Worm (Caenorhabditis elegans) whole organism, late embryonic: ENCODE results near the gene swip-10.

Source experiments
- C08G9.2 ChIP-seq: sonication (generic microtip); optimal IDR thresholded peaks from 2 replicates; lab custom pipeline; 2016; ENCODE audit warnings: mild to moderate bottlenecking, missing genetic modification characterization, moderate library complexity, missing compliant biosample characterization
- C38D4.7 ChIP-seq: fragments of 200-800 bp; sonication (Bioruptor generic); optimal IDR thresholded peaks from 2 replicates; lab custom pipeline; 2018; ENCODE audit warnings: mild to moderate bottlenecking, missing genetic modification characterization, moderate library complexity, missing compliant biosample characterization
- K02D7.2 ChIP-seq: sonication (generic microtip); optimal IDR thresholded peaks from 2 replicates; lab custom pipeline; 2017; ENCODE audit warnings: mild to moderate bottlenecking, missing genetic modification characterization, missing compliant biosample characterization
- T23F11.4 ChIP-seq: fragments of 200-800 bp; sonication (Bioruptor generic); optimal IDR thresholded peaks from 2 replicates; lab custom pipeline; 2018; ENCODE audit warnings: mild to moderate bottlenecking, missing genetic modification characterization, missing compliant biosample characterization
- Y22D7AL.16 ChIP-seq: sonication (generic microtip); optimal IDR thresholded peaks from 2 replicates; lab custom pipeline; 2016; ENCODE audit warnings: missing genetic modification characterization, missing compliant biosample characterization
- ceh-18 ChIP-seq: sonication (generic microtip); optimal IDR thresholded peaks from 2 replicates; lab custom pipeline; 2016; ENCODE audit warnings: missing genetic modification characterization, missing compliant biosample characterization
- ceh-19 ChIP-seq: fragments of 200-800 bp; sonication (Bioruptor generic); optimal IDR thresholded peaks from 2 replicates; lab custom pipeline; 2018; ENCODE audit warnings: mild to moderate bottlenecking, missing genetic modification characterization, missing compliant biosample characterization
- ceh-2 ChIP-seq: sonication (generic microtip); optimal IDR thresholded peaks from 2 replicates; lab custom pipeline; 2016; ENCODE audit warnings: missing genotype, missing genetic modification characterization, missing compliant biosample characterization
- ceh-30 ChIP-seq: fragments of 150-350 bp; optimal IDR thresholded peaks from 2 replicates; lab custom pipeline; 2014; ENCODE audit warnings: missing biosample characterization, missing genetic modification characterization
- ceh-31 ChIP-seq: sonication (generic microtip); optimal IDR thresholded peaks from 2 replicates; lab custom pipeline; 2016; ENCODE audit warnings: missing genetic modification characterization, missing compliant biosample characterization
- ceh-34 ChIP-seq: sonication (generic microtip); optimal IDR thresholded peaks from 2 replicates; lab custom pipeline; 2016; ENCODE audit warnings: mild to moderate bottlenecking, missing genetic modification characterization, missing compliant biosample characterization
- ceh-45 ChIP-seq: fragments of 200-800 bp; sonication (Bioruptor generic); IDR thresholded peaks from 2 replicates; pipeline ENCODE4 v1.3.6; 2022; ENCODE audit warnings: missing genetic modification reagents, missing genetic modification characterization, missing compliant biosample characterization
- ceh-6 ChIP-seq: fragments of 200-800 bp; sonication (Bioruptor generic); optimal IDR thresholded peaks from 2 replicates; lab custom pipeline; 2018; ENCODE audit warnings: mild to moderate bottlenecking, missing genetic modification characterization, missing compliant biosample characterization
- ceh-9 ChIP-seq: sonication (generic microtip); optimal IDR thresholded peaks from 2 replicates; lab custom pipeline; 2016; ENCODE audit warnings: mild to moderate bottlenecking, missing genetic modification characterization, inconsistent platforms, missing compliant biosample characterization
- dmd-4 ChIP-seq: sonication (generic microtip); optimal IDR thresholded peaks from 2 replicates; lab custom pipeline; 2016; ENCODE audit warnings: borderline replicate concordance, missing genetic modification characterization, missing compliant biosample characterization
- elt-2 ChIP-seq: sonication (generic microtip); optimal IDR thresholded peaks from 2 replicates; lab custom pipeline; 2016; ENCODE audit warnings: missing genetic modification reagents, missing genetic modification characterization, missing compliant biosample characterization
- ets-4 ChIP-seq: sonication (generic microtip); optimal IDR thresholded peaks from 2 replicates; lab custom pipeline; 2016; ENCODE audit warnings: missing genetic modification characterization, missing compliant biosample characterization
- fkh-10 ChIP-seq: fragments of 150-350 bp; optimal IDR thresholded peaks from 2 replicates; lab custom pipeline; 2014; ENCODE audit warnings: missing biosample characterization, missing genetic modification reagents, missing genetic modification characterization
- gmeb-2 ChIP-seq: sonication (generic microtip); optimal IDR thresholded peaks from 2 replicates; lab custom pipeline; 2016; ENCODE audit warnings: missing genetic modification characterization, inconsistent platforms, missing compliant biosample characterization
- hlh-30 ChIP-seq: sonication (generic microtip); optimal IDR thresholded peaks from 2 replicates; lab custom pipeline; 2017; ENCODE audit warnings: antibody characterized with exemption, missing genetic modification characterization, missing compliant biosample characterization; ENCODE audit not compliant: insufficient read depth
- hlh-6 ChIP-seq: sonication (generic microtip); optimal IDR thresholded peaks from 2 replicates; lab custom pipeline; 2016; ENCODE audit warnings: missing genotype, missing genetic modification characterization, missing compliant biosample characterization
- hlh-8 ChIP-seq: sonication (generic microtip); optimal IDR thresholded peaks from 2 replicates; lab custom pipeline; 2016; ENCODE audit warnings: missing genotype, missing genetic modification characterization, missing compliant biosample characterization
- lim-6 ChIP-seq: sonication (generic microtip); optimal IDR thresholded peaks from 2 replicates; lab custom pipeline; 2016; ENCODE audit warnings: missing genetic modification characterization, missing compliant biosample characterization
- lin-11 ChIP-seq: fragments of 200-800 bp; sonication (Bioruptor generic); optimal IDR thresholded peaks from 2 replicates; lab custom pipeline; 2018; ENCODE audit warnings: mild to moderate bottlenecking, missing genetic modification characterization, missing compliant biosample characterization
- madf-2 ChIP-seq: sonication (generic microtip); optimal IDR thresholded peaks from 2 replicates; lab custom pipeline; 2017; ENCODE audit warnings: missing genetic modification characterization, missing compliant biosample characterization
- mec-3 ChIP-seq: sonication (generic microtip); optimal IDR thresholded peaks from 2 replicates; lab custom pipeline; 2016; ENCODE audit warnings: borderline replicate concordance, missing genetic modification characterization, missing compliant biosample characterization
- nhr-11 ChIP-seq: fragments of 150-350 bp; optimal IDR thresholded peaks from 2 replicates; lab custom pipeline; 2014; ENCODE audit warnings: missing biosample characterization, missing genetic modification characterization
- nhr-232 ChIP-seq: sonication (generic microtip); optimal IDR thresholded peaks from 2 replicates; lab custom pipeline; 2016; ENCODE audit warnings: missing genetic modification characterization, missing compliant biosample characterization
- odd-2 ChIP-seq: sonication (generic microtip); optimal IDR thresholded peaks from 2 replicates; lab custom pipeline; 2017; ENCODE audit warnings: antibody characterized with exemption, mild to moderate bottlenecking, missing genetic modification characterization, missing compliant biosample characterization
- pag-3 ChIP-seq: sonication (generic microtip); optimal IDR thresholded peaks from 2 replicates; lab custom pipeline; 2016; ENCODE audit warnings: missing compliant biosample characterization, missing genetic modification characterization, borderline replicate concordance
- pat-9 ChIP-seq: fragments of 200-800 bp; sonication (Bioruptor generic); optimal IDR thresholded peaks from 2 replicates; lab custom pipeline; 2018; ENCODE audit warnings: mild to moderate bottlenecking, missing genetic modification characterization, moderate library complexity, missing compliant biosample characterization
- pha-2 ChIP-seq: sonication (generic microtip); optimal IDR thresholded peaks from 2 replicates; lab custom pipeline; 2017; ENCODE audit warnings: mild to moderate bottlenecking, missing genetic modification characterization, missing compliant biosample characterization
- pqm-1 ChIP-seq: sonication (generic microtip); optimal IDR thresholded peaks from 2 replicates; lab custom pipeline; 2016; ENCODE audit warnings: missing genetic modification characterization, missing compliant biosample characterization
- ref-2 ChIP-seq: sonication (generic microtip); optimal IDR thresholded peaks from 2 replicates; lab custom pipeline; 2016; ENCODE audit warnings: missing genetic modification characterization, missing compliant biosample characterization
- sdc-2 ChIP-seq: sonication (generic microtip); optimal IDR thresholded peaks from 2 replicates; lab custom pipeline; 2016; ENCODE audit warnings: missing genotype, missing genetic modification characterization, missing compliant biosample characterization
- sox-2 ChIP-seq: fragments of 200-800 bp; sonication (Bioruptor generic); IDR thresholded peaks from 2 replicates; pipeline ENCODE4 v1.3.6; 2022; ENCODE audit warnings: missing genetic modification reagents, missing genetic modification characterization, missing compliant biosample characterization
- syd-9 ChIP-seq: sonication (generic microtip); optimal IDR thresholded peaks from 2 replicates; lab custom pipeline; 2016; ENCODE audit warnings: mild to moderate bottlenecking, missing genetic modification characterization, moderate library complexity, missing compliant biosample characterization
- tbx-2 ChIP-seq: sonication (generic microtip); optimal IDR thresholded peaks from 2 replicates; lab custom pipeline; 2016; ENCODE audit warnings: missing genetic modification characterization, missing compliant biosample characterization
- tbx-7 ChIP-seq: sonication (generic microtip); optimal IDR thresholded peaks from 2 replicates; lab custom pipeline; 2016; ENCODE audit warnings: missing genotype, missing genetic modification characterization, missing compliant biosample characterization
- unc-3 ChIP-seq, 2 experiments: fragments of 200-800 bp in 1 of 2; sonication (Bioruptor generic) in 1 of 2; sonication (generic microtip) in 1 of 2; conservative IDR thresholded peaks in 1 of 2; optimal IDR thresholded peaks in 1 of 2; 2 replicates each; pipeline versions ENCODE4 v1.3.6 to Lab custom; 2016 to 2022; ENCODE audit warnings: missing compliant biosample characterization in 2 of 2, missing genetic modification characterization in 2 of 2, missing genetic modification reagents in 1 of 2
- unc-42 ChIP-seq: sonication (generic microtip); optimal IDR thresholded peaks from 2 replicates; lab custom pipeline; 2016; ENCODE audit warnings: missing genotype, missing genetic modification characterization, missing compliant biosample characterization
- unc-55 ChIP-seq: sonication (generic microtip); optimal IDR thresholded peaks from 2 replicates; lab custom pipeline; 2017; ENCODE audit warnings: missing biosample characterization, missing genetic modification reagents, missing genetic modification characterization
- unc-86 ChIP-seq: sonication (generic microtip); optimal IDR thresholded peaks from 2 replicates; lab custom pipeline; 2016; ENCODE audit warnings: missing genetic modification characterization, missing compliant biosample characterization
- ztf-16 ChIP-seq: sonication (generic microtip); optimal IDR thresholded peaks from 2 replicates; lab custom pipeline; 2017; ENCODE audit warnings: missing genetic modification characterization, missing compliant biosample characterization

The swip-10 gene

ce11 chrX:2113004-2113403, 5.1 kb downstream of the swip-10 start, which contains the start of gene bus-5:
TSS of gene bus-5 (minus strand) at chrX:2113104.
- no peak for TF ChIP-seq hlh-8
- TF ChIP-seq elt-2 (tag; lab: Kevin White, UChicago): no peak
- TF ChIP-seq odd-2: no peak
- TF ChIP-seq tbx-2 (tag; lab: Kevin White, UChicago): no peak
- TF ChIP-seq ceh-6: no peak
- TF ChIP-seq K02D7.2 (tag; lab: Kevin White, UChicago): no peak
- no peak for TF ChIP-seq mec-3 (tag; lab: Kevin White, UChicago)
- TF ChIP-seq madf-2 (tag; lab: Kevin White, UChicago): no peak
- no peak for TF ChIP-seq unc-3 (GFP tag; conservative IDR thresholded peaks at IDR 0.05; lab: Robert Waterston, UW)
- TF ChIP-seq unc-3 (tag; optimal IDR thresholded peaks at IDR 0.05; lab: Kevin White, UChicago): no peak
- no peak for TF ChIP-seq ceh-34 (tag; lab: Kevin White, UChicago)
- no peak for TF ChIP-seq ets-4 (tag; lab: Kevin White, UChicago)
- TF ChIP-seq nhr-11: no peak

- TF ChIP-seq T23F11.4 (no peak), ceh-9 (tag; lab: Kevin White, UChicago) (no peak), dmd-4 (no peak), odd-2 (no peak), hlh-6 (tag; lab: Kevin White, UChicago) (no peak), ceh-6 (no peak), ceh-19 (GFP tag; lab: Kevin White, UChicago) (no peak), syd-9 (tag; lab: Kevin White, UChicago) (no peak), unc-3 (GFP tag; conservative IDR thresholded peaks at IDR 0.05; lab: Robert Waterston, UW) (no peak), unc-3 (tag; optimal IDR thresholded peaks at IDR 0.05; lab: Kevin White, UChicago) (no peak), Y22D7AL.16 (tag; lab: Kevin White, UChicago) (no peak), ceh-45 (no peak), lin-11 (tag; lab: Kevin White, UChicago) (no peak), ceh-30 (tag; lab: Kevin White, UChicago) (no peak), nhr-11 (no peak), ztf-16 (no peak), unc-42 (tag; lab: Kevin White, UChicago) (no peak), ceh-34 (tag; lab: Kevin White, UChicago) (no peak), elt-2 (tag; lab: Kevin White, UChicago) (no peak), hlh-30 (tag; lab: Kevin White, UChicago) (no peak), pag-3 (no peak)
Observed at ce11 chrX:2110603-2111327, 7.3 kb downstream of the swip-10 start.

ce11 chrX:2108682-2109081, 9.4 kb downstream of the swip-10 start, which contains the start of gene F53B1.2:
TSS of gene F53B1.2 (plus strand) at chrX:2108982.
- TF ChIP-seq ceh-18 (no peak), pat-9 (tag; lab: Kevin White, UChicago) (no peak), mec-3 (tag; lab: Kevin White, UChicago) (no peak), ceh-34 (tag; lab: Kevin White, UChicago) (no peak), unc-3 (GFP tag; conservative IDR thresholded peaks at IDR 0.05; lab: Robert Waterston, UW) (no peak), unc-3 (tag; optimal IDR thresholded peaks at IDR 0.05; lab: Kevin White, UChicago) (no peak), fkh-10 (GFP tag; lab: Kevin White, UChicago) (no peak), unc-55 (GFP tag; lab: Kevin White, UChicago) (no peak), pha-2 (tag; lab: Kevin White, UChicago) (no peak), gmeb-2 (no peak), lim-6 (tag; lab: Kevin White, UChicago) (no peak)

ce11 chrX:2108182-2108581, 9.9 kb downstream of the swip-10 start:
- TF ChIP-seq ref-2: peak; percentile 43
- TF ChIP-seq ceh-31: peak; percentile 57
- TF ChIP-seq C08G9.2 (tag; lab: Kevin White, UChicago): peak; percentile 65
- no peak for TF ChIP-seq unc-86 (tag; lab: Kevin White, UChicago)
- TF ChIP-seq sox-2 (GFP tag; lab: Robert Waterston, UW): no peak
- no peak for TF ChIP-seq mec-3 (tag; lab: Kevin White, UChicago)
- TF ChIP-seq ceh-34 (tag; lab: Kevin White, UChicago): no peak
- no peak for TF ChIP-seq pqm-1
- no peak for TF ChIP-seq sdc-2 (tag; lab: Kevin White, UChicago)
- no peak for TF ChIP-seq unc-55 (GFP tag; lab: Kevin White, UChicago)
- peak; percentile 44 for TF ChIP-seq tbx-7
- TF ChIP-seq hlh-6 (tag; lab: Kevin White, UChicago): no peak
- TF ChIP-seq ztf-16: no peak
- TF ChIP-seq elt-2 (tag; lab: Kevin White, UChicago): peak; percentile 21
- TF ChIP-seq C38D4.7: no peak
- TF ChIP-seq T23F11.4: no peak
- TF ChIP-seq ceh-2 (tag; lab: Kevin White, UChicago): peak; percentile 26
- TF ChIP-seq nhr-232 (tag; lab: Kevin White, UChicago): no peak
